Fruit fly (Drosophila melanogaster) S2 (cell line): ENCODE measurements around the gene Polr2B.

ENCODE experiments used
- CG8478 ChIP-seq: fragments of >200 bp; optimal IDR thresholded peaks from 2 replicates; lab custom pipeline; 2018
- CTCF ChIP-seq, 2 experiments: fragments of >200 bp; optimal IDR thresholded peaks; 2 replicates each; lab custom pipeline; 2018

dm6 chr3R:14100962-14101361, 24.6 kb upstream of the Polr2B start:
- TF ChIP-seq CTCF (optimal IDR thresholded peaks at IDR 0.05; lab: Kevin White, UChicago) = no peak
- no peak for TF ChIP-seq CG8478 (lab: Kevin White, UChicago)
